Fruit fly (Drosophila melanogaster): ENCODE measurements around the gene HP1b.

The HP1b gene

DNA sequence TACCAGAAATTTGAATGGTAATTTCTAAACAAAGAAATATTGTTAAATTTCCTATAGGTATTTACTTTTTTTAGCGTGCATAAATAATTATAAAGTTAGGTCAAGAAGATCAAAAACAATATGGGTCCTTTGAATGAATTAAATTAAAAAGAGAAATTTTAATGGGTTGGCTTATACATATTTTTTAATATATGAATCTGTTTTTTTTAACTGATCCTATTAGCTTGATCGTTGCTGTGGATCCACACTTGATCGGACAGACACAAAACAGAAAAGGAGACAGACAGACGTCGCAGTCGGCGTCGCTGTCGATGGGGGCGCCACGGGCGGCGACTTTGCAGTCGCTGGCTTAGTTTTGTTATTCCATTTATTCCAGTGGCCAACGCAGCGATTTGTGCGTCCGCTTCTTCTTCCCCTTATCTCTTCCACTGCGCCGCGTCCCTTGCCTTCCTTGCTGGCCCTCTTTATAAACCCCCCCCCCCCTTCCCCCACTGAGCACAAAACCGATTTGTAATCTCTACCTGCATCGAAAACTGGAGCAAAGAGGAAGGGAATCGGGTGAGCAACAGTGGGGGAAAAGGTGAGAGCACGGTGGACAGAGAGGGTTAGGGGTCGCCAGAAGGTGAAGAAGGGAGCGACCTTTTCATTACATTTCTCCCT is 33.0 kb upstream of the HP1b start (continued):
- peak; percentile 42 for TF ChIP-seq CG8319 (GFP tag; optimal IDR thresholded peaks at IDR 0.05)
- TF ChIP-seq CG16779 (tag; optimal IDR thresholded peaks at IDR 0.05), result peak; percentile 65
- peak; percentile 63 for TF ChIP-seq esn (GFP tag; optimal IDR thresholded peaks at IDR 0.05)
- TF ChIP-seq Met (GFP tag; optimal IDR thresholded peaks at IDR 0.05), result peak; percentile 52
- TF ChIP-seq fd85E (GFP tag; optimal IDR thresholded peaks at IDR 0.05), result peak; percentile 18
- peak; percentile 75 for TF ChIP-seq net (GFP tag; optimal IDR thresholded peaks at IDR 0.05)
- peak; percentile 70 for TF ChIP-seq CG6792 (GFP tag; optimal IDR thresholded peaks at IDR 0.05)
- peak; percentile 81 for TF ChIP-seq CG8632 (GFP tag; optimal IDR thresholded peaks at IDR 0.05)
- TF ChIP-seq achi (GFP tag; optimal IDR thresholded peaks at IDR 0.05), result peak; percentile 81
- peak in 1 of 2 experiments; percentile 88 for TF ChIP-seq salr (GFP tag; optimal IDR thresholded peaks at IDR 0.05)
- TF ChIP-seq CG6854 (GFP tag; optimal IDR thresholded peaks at IDR 0.05), result peak; percentile 40
- TF ChIP-seq dac (GFP tag; optimal IDR thresholded peaks at IDR 0.05), result peak; percentile 44
- TF ChIP-seq CG3919 (GFP tag; optimal IDR thresholded peaks at IDR 0.05), result peak; percentile 75
- TF ChIP-seq Sox102F (GFP tag; optimal IDR thresholded peaks at IDR 0.05), result peak; percentile 48

DNA sequence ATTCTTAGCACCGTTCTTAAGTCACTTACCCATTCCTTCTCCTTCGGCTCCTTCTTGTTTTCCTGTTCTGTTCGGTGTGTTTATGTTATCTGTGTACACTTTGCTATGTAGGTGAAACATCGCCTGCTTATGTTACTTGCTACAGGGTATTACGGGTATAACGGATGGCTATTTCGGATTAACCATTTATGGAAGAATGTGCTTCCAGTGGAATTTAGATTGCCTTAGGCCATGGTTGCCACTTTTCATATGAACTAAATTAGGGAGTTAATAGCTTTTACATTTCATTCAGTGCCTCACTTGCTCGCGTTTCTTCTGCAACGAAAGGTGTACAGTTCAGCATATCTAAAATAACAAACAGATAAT is 32.5 kb upstream of the HP1b start:
- peak; percentile 31 for TF ChIP-seq CG32006 (GFP tag; optimal IDR thresholded peaks at IDR 0.05)
- TF ChIP-seq CG8119 (GFP tag; IDR thresholded peaks at IDR 0.05), result peak; percentile 22; the same call in 1 of the 3 replicates
- TF ChIP-seq cyc (GFP tag; optimal IDR thresholded peaks at IDR 0.05), result peak; percentile 17
- no peak for TF ChIP-seq achi (GFP tag; optimal IDR thresholded peaks at IDR 0.05)
- TF ChIP-seq Eip78C (GFP tag), result peak; percentile 55
- TF ChIP-seq Hr38 (GFP tag; optimal IDR thresholded peaks at IDR 0.05), result no peak
- TF ChIP-seq fkh (GFP tag; optimal IDR thresholded peaks at IDR 0.05), result peak; percentile 28
- TF ChIP-seq CG8632 (GFP tag; optimal IDR thresholded peaks at IDR 0.05), result no peak
- peak; percentile 16 for TF ChIP-seq CG31627 (GFP tag; optimal IDR thresholded peaks at IDR 0.05)
- TF ChIP-seq CG6808 (GFP tag; optimal IDR thresholded peaks at IDR 0.05), result peak; percentile 8
- TF ChIP-seq svp (GFP tag), result peak; percentile 51
- TF ChIP-seq CG6792 (GFP tag; optimal IDR thresholded peaks at IDR 0.05), result no peak
- peak; percentile 20 for TF ChIP-seq Hr39 (GFP tag; optimal IDR thresholded peaks at IDR 0.05)
- TF ChIP-seq OdsH (GFP tag; optimal IDR thresholded peaks at IDR 0.05), result peak; percentile 24
- TF ChIP-seq Lpt (GFP tag; optimal IDR thresholded peaks at IDR 0.05), result no peak
- peak; percentile 33 for TF ChIP-seq acj6 (GFP tag; optimal IDR thresholded peaks at IDR 0.05)
- TF ChIP-seq Eip93F (GFP tag; optimal IDR thresholded peaks at IDR 0.05), result no peak
- TF ChIP-seq CG10669 (GFP tag; optimal IDR thresholded peaks at IDR 0.05), result peak; percentile 23
- TF ChIP-seq Sox102F (GFP tag; optimal IDR thresholded peaks at IDR 0.05), result peak; percentile 14
- TF ChIP-seq fd59A (GFP tag; optimal IDR thresholded peaks at IDR 0.05), result peak; percentile 7

DNA sequence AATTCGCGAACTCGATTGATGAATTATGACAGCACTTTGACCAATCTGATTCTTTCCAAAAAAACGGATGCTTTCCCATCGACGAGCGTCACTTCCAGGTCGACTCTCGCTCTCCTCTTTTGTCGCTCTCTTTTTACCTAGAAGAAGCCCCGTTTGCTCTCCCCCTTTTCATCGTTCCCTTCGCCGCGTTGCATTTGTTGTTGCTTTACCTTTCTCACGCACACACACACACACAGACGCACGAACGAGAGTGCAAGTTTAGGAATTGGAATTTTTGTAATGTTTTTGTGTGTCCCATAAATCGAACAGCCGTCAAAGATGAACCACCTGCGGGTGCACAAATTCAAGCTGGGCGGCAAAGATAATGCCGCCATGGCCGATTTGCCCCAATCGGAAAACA is 31.9 kb upstream of the HP1b start:
- TF ChIP-seq achi (GFP tag; optimal IDR thresholded peaks at IDR 0.05), result no peak
- TF ChIP-seq topi (GFP tag; optimal IDR thresholded peaks at IDR 0.05), result no peak

DNA sequence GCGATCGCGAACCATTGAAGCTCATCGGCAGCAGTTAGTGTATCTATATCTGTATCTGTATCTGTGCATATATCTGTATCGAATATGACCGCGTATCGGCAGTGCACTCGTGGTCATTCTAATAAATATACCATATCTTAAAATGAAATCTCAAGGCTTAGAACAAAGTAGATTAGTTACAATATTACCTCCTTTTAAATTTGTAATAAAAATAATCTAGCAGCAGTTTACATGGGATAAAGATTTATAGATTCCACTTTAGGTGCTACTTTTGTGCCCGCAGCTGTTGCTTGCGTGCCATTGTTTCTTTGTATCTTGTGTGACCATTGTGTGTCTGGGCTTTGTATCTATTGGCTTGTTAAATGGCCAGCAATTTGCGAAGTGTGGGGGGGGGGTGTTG is 20.8 kb upstream of the HP1b start:
- TF ChIP-seq achi (GFP tag; optimal IDR thresholded peaks at IDR 0.05) (peak; percentile 87), topi (GFP tag; optimal IDR thresholded peaks at IDR 0.05) (peak; percentile 86), CG34406 (GFP tag; optimal IDR thresholded peaks at IDR 0.05) (peak; percentile 85), pdm3 (GFP tag; optimal IDR thresholded peaks at IDR 0.05) (peak; percentile 89), Hr4 (GFP tag; optimal IDR thresholded peaks at IDR 0.05) (peak; percentile 79), CG11762 (GFP tag; optimal IDR thresholded peaks at IDR 0.05; ENCODE audit: insufficient read depth) (peak; percentile 71), Ets21C (GFP tag; optimal IDR thresholded peaks at IDR 0.05) (peak; percentile 68), Sox14 (GFP tag; optimal IDR thresholded peaks at IDR 0.05) (peak; percentile 93), lz (GFP tag; optimal IDR thresholded peaks at IDR 0.05) (peak; percentile 83), Ets96B (tag; optimal IDR thresholded peaks at IDR 0.05) (peak; percentile 86), OdsH (GFP tag; optimal IDR thresholded peaks at IDR 0.05) (peak; percentile 85), CG6276 (GFP tag; optimal IDR thresholded peaks at IDR 0.05) (peak; percentile 84), CG3032 (tag; optimal IDR thresholded peaks at IDR 0.05) (peak; percentile 77), fkh (GFP tag; optimal IDR thresholded peaks at IDR 0.05) (no peak), CG6854 (GFP tag; optimal IDR thresholded peaks at IDR 0.05) (peak; percentile 71), CG11902 (GFP tag; optimal IDR thresholded peaks at IDR 0.05) (peak; percentile 75), dac (GFP tag; optimal IDR thresholded peaks at IDR 0.05) (peak; percentile 68), Lpt (GFP tag; optimal IDR thresholded peaks at IDR 0.05) (peak; percentile 85), Sox15 (GFP tag; optimal IDR thresholded peaks at IDR 0.05) (peak; percentile 63), Smox (GFP tag; optimal IDR thresholded peaks at IDR 0.05) (peak; percentile 78), cyc (GFP tag; optimal IDR thresholded peaks at IDR 0.05) (peak; percentile 81), Hr38 (GFP tag; optimal IDR thresholded peaks at IDR 0.05) (no peak), CG31627 (GFP tag; optimal IDR thresholded peaks at IDR 0.05) (peak; percentile 76), svp (GFP tag) (peak; percentile 82), CG11294 (GFP tag; IDR thresholded peaks at IDR 0.05) (peak; percentile 70), salr (GFP tag; optimal IDR thresholded peaks at IDR 0.05) (peak; percentile 65 to 70)
